Fruit fly (Drosophila melanogaster) whole organism, adult: ENCODE measurements around the gene CG42272.

Experiments
- CG11617 ChIP-seq: fragments of 200-800 bp; sonication (Bioruptor generic); optimal IDR thresholded peaks from 2 replicates; lab custom pipeline; 2017; ENCODE audit warnings: mild to moderate bottlenecking, missing biosample characterization, missing genetic modification reagents, missing genetic modification characterization
- CG12768 ChIP-seq: fragments of 200-800 bp; sonication (Bioruptor generic); optimal IDR thresholded peaks from 2 replicates; lab custom pipeline; 2017; ENCODE audit warnings: missing biosample characterization, missing genetic modification characterization, mild to moderate bottlenecking, moderate library complexity, missing genetic modification reagents
- CG14711 ChIP-seq: fragments of 200-800 bp; sonication (Bioruptor generic); optimal IDR thresholded peaks from 2 replicates; lab custom pipeline; 2018; ENCODE audit warnings: missing biosample characterization, mild to moderate bottlenecking, missing genetic modification characterization, moderate library complexity
- CG1620 ChIP-seq: fragments of 200-800 bp; sonication (Bioruptor generic); optimal IDR thresholded peaks from 2 replicates; lab custom pipeline; 2016; ENCODE audit warnings: missing biosample characterization, missing genetic modification characterization
- CG33017 ChIP-seq: fragments of 200-800 bp; sonication (Bioruptor generic); optimal IDR thresholded peaks from 2 replicates; lab custom pipeline; 2018; ENCODE audit warnings: missing biosample characterization, mild to moderate bottlenecking, missing genetic modification characterization, moderate library complexity
- CG5204 ChIP-seq: fragments of 200-800 bp; sonication (Bioruptor generic); optimal IDR thresholded peaks from 2 replicates; lab custom pipeline; 2016; ENCODE audit warnings: missing biosample characterization, missing genetic modification characterization
- CG7045 ChIP-seq: fragments of 200-800 bp; sonication (Bioruptor generic); optimal IDR thresholded peaks from 2 replicates; lab custom pipeline; 2017; ENCODE audit warnings: missing biosample characterization, mild to moderate bottlenecking, missing genetic modification characterization
- CG7101 ChIP-seq: fragments of 200-800 bp; sonication (Bioruptor generic); optimal IDR thresholded peaks from 2 replicates; lab custom pipeline; 2018; ENCODE audit warnings: missing biosample characterization, mild to moderate bottlenecking, missing genetic modification characterization, moderate library complexity
- Clk ChIP-seq: fragments of 200-800 bp; sonication (Bioruptor generic); optimal IDR thresholded peaks from 2 replicates; lab custom pipeline; 2017; ENCODE audit warnings: missing biosample characterization, missing genetic modification characterization
- Crg-1 ChIP-seq: fragments of 200-800 bp; sonication (Bioruptor generic); optimal IDR thresholded peaks from 2 replicates; lab custom pipeline; 2016; ENCODE audit warnings: missing biosample characterization, missing genetic modification characterization
- Hr96 ChIP-seq: fragments of 200-800 bp; sonication (Bioruptor generic); optimal IDR thresholded peaks from 2 replicates; lab custom pipeline; 2016; ENCODE audit warnings: missing biosample characterization, missing genetic modification characterization
- Mnt ChIP-seq: fragments of 200-800 bp; sonication (Bioruptor generic); optimal IDR thresholded peaks from 2 replicates; lab custom pipeline; 2016; ENCODE audit warnings: missing biosample characterization, mild to moderate bottlenecking, missing genetic modification characterization
- bab1 ChIP-seq: fragments of 200-800 bp; sonication (Bioruptor generic); optimal IDR thresholded peaks from 3 replicates; lab custom pipeline; 2019; ENCODE audit warnings: missing biosample characterization, mild to moderate bottlenecking, missing genetic modification characterization, moderate library complexity
- cic ChIP-seq: fragments of 200-800 bp; sonication (Bioruptor generic); optimal IDR thresholded peaks from 2 replicates; lab custom pipeline; 2017; ENCODE audit warnings: missing biosample characterization, mild to moderate bottlenecking, missing genetic modification characterization, moderate library complexity
- cnc ChIP-seq, 2 experiments: fragments of >200 bp; optimal IDR thresholded peaks; 2 replicates each; lab custom pipeline; 2017
- kay ChIP-seq: fragments of 200-800 bp; sonication (Bioruptor generic); peaks from one replicate; lab custom pipeline; 2016; ENCODE audit warnings: missing biosample characterization, missing genetic modification characterization, borderline replicate concordance
- ovo ChIP-seq: fragments of 200-800 bp; sonication (Bioruptor generic); optimal IDR thresholded peaks from 2 replicates; lab custom pipeline; 2016; ENCODE audit warnings: missing biosample characterization, missing genetic modification characterization
- pad ChIP-seq: fragments of 200-800 bp; sonication (Bioruptor generic); optimal IDR thresholded peaks from 3 replicates; lab custom pipeline; 2017; ENCODE audit warnings: missing biosample characterization, missing genetic modification characterization, mild to moderate bottlenecking, moderate library complexity, missing genetic modification reagents
- tj ChIP-seq: fragments of 200-800 bp; sonication (Bioruptor generic); optimal IDR thresholded peaks from 3 replicates; lab custom pipeline; 2017; ENCODE audit warnings: missing biosample characterization, mild to moderate bottlenecking, missing genetic modification characterization, moderate library complexity
- toe ChIP-seq: fragments of 200-800 bp; sonication (Bioruptor generic); optimal IDR thresholded peaks from 2 replicates; lab custom pipeline; 2016; ENCODE audit warnings: missing biosample characterization, missing genetic modification characterization

Gene CG42272

DNA sequence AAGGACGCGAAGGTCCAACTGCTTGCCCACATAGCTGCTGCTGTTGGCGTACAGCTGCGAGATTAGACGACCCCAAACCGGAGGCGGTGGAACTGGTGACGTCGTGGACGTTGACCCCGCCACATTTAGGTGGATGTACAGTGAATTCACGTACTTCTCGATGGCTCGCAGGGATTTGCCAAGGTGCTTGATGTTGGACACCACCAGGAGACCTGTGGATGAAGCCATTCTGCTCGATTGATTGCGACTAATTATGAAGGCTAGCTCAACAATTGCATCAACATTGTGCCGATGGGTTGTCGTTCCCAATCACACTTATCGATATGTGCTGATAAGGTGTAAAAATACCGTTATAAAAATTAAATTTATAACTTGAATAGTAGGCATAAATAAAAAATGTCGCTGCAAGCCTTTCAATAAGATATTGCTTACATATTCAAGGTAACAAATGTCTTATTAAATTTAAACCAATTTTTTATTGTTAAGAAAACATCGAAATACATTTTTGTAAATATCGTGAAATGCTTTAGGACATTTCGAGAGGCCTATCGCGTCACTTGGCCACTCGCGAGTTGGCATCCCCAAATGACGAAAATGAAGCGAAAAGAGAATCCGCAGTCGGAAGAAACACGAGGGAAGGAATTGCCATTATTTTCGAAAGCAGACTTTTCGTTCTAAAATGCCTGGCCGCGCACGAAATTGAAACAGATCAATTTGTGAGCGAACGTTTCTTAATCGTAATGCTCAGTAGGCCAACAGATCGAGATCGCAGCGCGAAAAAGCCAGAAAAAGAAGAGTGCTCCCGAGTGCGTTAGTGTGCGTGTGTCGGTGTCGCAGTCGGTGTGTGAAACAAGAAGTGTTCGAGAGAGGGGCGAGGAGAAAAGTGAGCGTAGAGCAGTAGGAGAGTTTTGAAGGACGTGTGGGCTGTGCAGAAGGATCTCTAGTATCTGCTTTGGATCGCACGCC is 34.0 kb upstream of the CG42272 start, which contains the start of the genes Ppat-Dpck and scny:
TSS of gene Ppat-Dpck (minus strand) at position 263 of the 966 bp plus-strand sequence.
TSS of gene scny (plus strand) at position 471 of the 966 bp plus-strand sequence.
- TF ChIP-seq kay (GFP tag; lab: Kevin White, UChicago) = no peak
- peak; percentile 48 for TF ChIP-seq CG7101
- TF ChIP-seq bab1 (GFP tag; lab: Kevin White, UChicago) = peak; percentile 54
- no peak for TF ChIP-seq cnc (optimal IDR thresholded peaks at IDR 0.05; lab: Kevin White, UChicago)
- peak; percentile 88 for TF ChIP-seq CG14711
- TF ChIP-seq CG11617 (GFP tag; lab: Kevin White, UChicago) = peak; percentile 60
- peak; percentile 91 for TF ChIP-seq Mnt (GFP tag; lab: Kevin White, UChicago)
- no peak for TF ChIP-seq CG1620
- peak; percentile 16 for TF ChIP-seq CG12768 (GFP tag; lab: Kevin White, UChicago)
- no peak for TF ChIP-seq Clk (GFP tag; lab: Kevin White, UChicago)
- peak; percentile 51 for TF ChIP-seq tj (GFP tag; lab: Kevin White, UChicago)
- TF ChIP-seq CG33017 = no peak
- TF ChIP-seq cic (GFP tag; lab: Kevin White, UChicago) = peak; percentile 52
- TF ChIP-seq ovo (GFP tag; lab: Kevin White, UChicago) = peak; percentile 83
- no peak for TF ChIP-seq Hr96 (GFP tag; lab: Kevin White, UChicago)
- TF ChIP-seq toe = no peak

dm6 chr3L:5770113-5770798 is 32.6 kb upstream of the CG42272 start:
- TF ChIP-seq CG12768 (GFP tag; lab: Kevin White, UChicago) (peak; percentile 37), cic (GFP tag; lab: Kevin White, UChicago) (peak; percentile 75), Mnt (GFP tag; lab: Kevin White, UChicago) (peak; percentile 82), CG1620 (no peak), tj (GFP tag; lab: Kevin White, UChicago) (peak; percentile 36)

DNA sequence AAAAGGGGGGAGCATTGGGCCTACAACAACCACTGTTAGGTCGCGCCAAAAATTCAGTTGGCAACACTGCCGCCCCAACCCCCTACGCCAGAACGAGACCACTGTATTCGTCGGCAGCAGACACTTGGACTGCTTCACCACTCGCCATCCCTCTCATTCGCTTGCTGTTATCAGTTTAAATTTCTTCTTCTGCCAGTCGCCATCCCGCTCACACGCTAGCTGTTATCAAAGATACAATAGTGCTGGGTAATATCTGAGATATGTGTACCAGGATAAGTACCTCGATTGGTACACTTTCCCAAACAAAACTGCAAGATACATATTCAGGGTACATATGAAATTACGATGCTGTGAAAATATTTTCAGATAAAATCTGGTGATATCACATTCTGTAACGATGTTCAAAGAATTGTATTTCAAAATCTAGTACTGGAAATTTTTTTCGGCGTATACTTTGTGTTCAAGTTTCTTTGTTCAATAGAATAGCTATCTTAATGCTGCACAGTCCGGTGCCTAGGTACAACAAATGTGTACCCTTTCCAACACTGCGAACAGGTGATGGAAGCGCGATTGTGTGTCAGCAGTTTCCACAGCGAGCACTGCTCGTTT is 31.9 kb upstream of the CG42272 start:
- TF ChIP-seq cnc (optimal IDR thresholded peaks at IDR 0.05; lab: Kevin White, UChicago) = peak; percentile 34 to 89
- peak; percentile 94 for TF ChIP-seq CG33017
- peak; percentile 90 for TF ChIP-seq CG12768 (GFP tag; lab: Kevin White, UChicago)
- TF ChIP-seq CG7045 (GFP tag; lab: Kevin White, UChicago) = peak; percentile 93
- peak; percentile 93 for TF ChIP-seq CG7101
- peak; percentile 97 for TF ChIP-seq tj (GFP tag; lab: Kevin White, UChicago)
- TF ChIP-seq Clk (GFP tag; lab: Kevin White, UChicago) = peak; percentile 71
- TF ChIP-seq toe = no peak
- TF ChIP-seq CG5204 (GFP tag; lab: Kevin White, UChicago) = no peak
- TF ChIP-seq pad (GFP tag; lab: Kevin White, UChicago) = peak; percentile 99
- TF ChIP-seq kay (GFP tag; lab: Kevin White, UChicago) = no peak
- peak; percentile 87 for TF ChIP-seq CG11617 (GFP tag; lab: Kevin White, UChicago)
- TF ChIP-seq cic (GFP tag; lab: Kevin White, UChicago) = peak; percentile 76
- TF ChIP-seq CG14711 = peak; percentile 80
- no peak for TF ChIP-seq Hr96 (GFP tag; lab: Kevin White, UChicago)
- peak; percentile 92 for TF ChIP-seq Mnt (GFP tag; lab: Kevin White, UChicago)
- TF ChIP-seq Crg-1 (GFP tag; lab: Kevin White, UChicago) = peak; percentile 94
- peak; percentile 77 for TF ChIP-seq ovo (GFP tag; lab: Kevin White, UChicago)
- TF ChIP-seq bab1 (GFP tag; lab: Kevin White, UChicago) = peak; percentile 93
- TF ChIP-seq CG1620 = peak; percentile 84

DNA sequence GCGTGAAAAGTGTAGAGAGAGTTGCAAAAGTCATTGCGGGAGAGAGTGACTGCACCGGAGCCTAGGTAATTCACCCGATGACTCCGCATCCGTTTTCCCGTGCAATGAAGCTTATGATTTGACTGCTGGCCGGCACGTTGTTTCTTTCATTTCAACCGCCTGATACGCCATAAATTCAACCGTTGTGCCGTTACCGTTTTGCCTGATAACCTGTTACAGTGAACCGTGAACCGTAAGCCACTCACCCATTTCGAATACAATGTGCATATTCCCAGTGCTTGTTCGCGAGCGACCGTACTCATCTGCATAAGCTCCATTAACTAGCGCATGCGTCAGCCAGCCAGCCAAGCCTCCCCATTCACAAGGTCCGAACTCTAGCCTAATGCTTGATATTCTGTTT is 28.1 kb upstream of the CG42272 start:
- TF ChIP-seq CG12768 (GFP tag; lab: Kevin White, UChicago) = peak; percentile 37
- no peak for TF ChIP-seq cic (GFP tag; lab: Kevin White, UChicago)

- TF ChIP-seq bab1 (GFP tag; lab: Kevin White, UChicago) (peak; percentile 17), CG12768 (GFP tag; lab: Kevin White, UChicago) (no peak), Mnt (GFP tag; lab: Kevin White, UChicago) (peak; percentile 93), toe (no peak), CG1620 (no peak)
These were observed 25.7 kb upstream of the CG42272 start, which contains the start of gene vito for dm6 chr3L:5777114-5777513. Gene vito (minus strand): TSS chr3L:5777333.
